Fruit fly (Drosophila melanogaster): ENCODE measurements around the gene CG9588.

Gene CG9588

DNA sequence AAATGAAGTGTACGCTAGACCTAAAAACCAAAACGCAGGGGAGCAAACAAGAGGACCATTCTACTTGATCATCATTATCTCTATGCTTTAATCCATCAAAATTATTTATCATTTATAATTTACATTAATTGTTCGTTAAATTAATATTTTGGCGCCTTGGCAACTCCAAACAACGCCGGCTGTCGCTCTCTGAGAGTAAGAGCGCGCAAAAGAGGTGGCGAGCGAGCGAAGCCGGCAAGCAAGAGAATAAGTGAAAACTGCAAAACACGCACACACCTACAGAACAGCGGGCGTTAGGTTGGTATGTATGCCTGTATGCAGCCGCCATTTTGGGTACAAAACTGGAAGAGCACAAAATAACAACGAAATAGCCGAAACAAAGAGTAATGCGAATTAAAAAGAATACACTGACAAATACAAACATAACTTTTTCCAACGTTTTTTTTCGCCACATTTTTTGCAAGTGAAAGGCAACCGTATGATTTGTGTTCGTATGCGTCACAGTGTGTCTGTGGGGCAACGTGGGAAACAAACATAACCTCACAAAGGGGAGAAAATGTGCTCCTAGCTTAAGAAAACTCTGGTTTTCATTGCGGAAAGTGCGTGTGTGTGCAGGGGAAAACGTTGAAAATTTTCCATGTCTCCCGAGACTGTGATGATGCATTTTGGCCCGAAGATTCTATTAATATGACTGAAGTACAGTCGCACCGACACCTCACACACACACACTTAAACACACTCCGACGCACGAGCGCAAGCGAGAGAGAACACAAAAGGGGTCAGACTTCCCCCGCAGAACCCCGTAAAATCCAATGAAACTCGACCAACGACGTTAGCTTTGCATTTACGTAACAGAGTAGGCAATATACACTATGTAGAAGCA is 31.5 kb downstream of the CG9588 start:
- peak; percentile 77 for TF ChIP-seq sage (GFP tag; optimal IDR thresholded peaks at IDR 0.05)
- no peak for TF ChIP-seq ey (GFP tag; optimal IDR thresholded peaks at IDR 0.05)
- no peak for TF ChIP-seq CG9705 (GFP tag; optimal IDR thresholded peaks at IDR 0.05)
- peak; percentile 40 for TF ChIP-seq br (GFP tag; optimal IDR thresholded peaks at IDR 0.05)
- no peak for TF ChIP-seq jim (GFP tag; optimal IDR thresholded peaks at IDR 0.05)
- no peak for TF ChIP-seq pan (optimal IDR thresholded peaks at IDR 0.05)
- TF ChIP-seq dmrt93B (GFP tag; optimal IDR thresholded peaks at IDR 0.05): no peak
- TF ChIP-seq Rel (GFP tag; optimal IDR thresholded peaks at IDR 0.05): peak; percentile 56
- TF ChIP-seq Rel (tag; optimal IDR thresholded peaks at IDR 0.05): peak; percentile 2
- TF ChIP-seq brk (GFP tag; optimal IDR thresholded peaks at IDR 0.05): peak; percentile 73
- peak; percentile 48 for TF ChIP-seq Sp1 (GFP tag; optimal IDR thresholded peaks at IDR 0.05)
- no peak for TF ChIP-seq Abd-B (GFP tag; optimal IDR thresholded peaks at IDR 0.05)
- no peak for TF ChIP-seq rgr (GFP tag; optimal IDR thresholded peaks at IDR 0.05)
- TF ChIP-seq Jra (GFP tag; optimal IDR thresholded peaks at IDR 0.05): peak; percentile 73
- TF ChIP-seq lola (GFP tag; optimal IDR thresholded peaks at IDR 0.05): no peak
- no peak for TF ChIP-seq usp (GFP tag; optimal IDR thresholded peaks at IDR 0.05)
- no peak for TF ChIP-seq Hr83 (GFP tag; optimal IDR thresholded peaks at IDR 0.05; ENCODE audit: poor library complexity, severe bottlenecking)
- peak; percentile 60 for TF ChIP-seq tai (GFP tag; optimal IDR thresholded peaks at IDR 0.05)
- no peak for TF ChIP-seq Hr78 (GFP tag; optimal IDR thresholded peaks at IDR 0.05)
- peak; percentile 53 for TF ChIP-seq Hnf4 (GFP tag; optimal IDR thresholded peaks at IDR 0.05)
- no peak for TF ChIP-seq GATAd (GFP tag; optimal IDR thresholded peaks at IDR 0.05)
- TF ChIP-seq Dfd (GFP tag; optimal IDR thresholded peaks at IDR 0.05): no peak
- peak; percentile 64 for TF ChIP-seq Myc (optimal IDR thresholded peaks at IDR 0.05)
- TF ChIP-seq HLH106 (tag; optimal IDR thresholded peaks at IDR 0.05): no peak
- TF ChIP-seq psq (GFP tag; optimal IDR thresholded peaks at IDR 0.05): peak; percentile 85
- no peak for TF ChIP-seq sv (GFP tag; optimal IDR thresholded peaks at IDR 0.05)
- peak; percentile 55 to 91 for TF ChIP-seq dl (GFP tag; optimal IDR thresholded peaks at IDR 0.05; ENCODE audit: insufficient read depth in 1 of 2, partially characterized antibody in 2 of 2)
- peak in 1 of 2 experiments; percentile 16 for TF ChIP-seq foxo (GFP tag; optimal IDR thresholded peaks at IDR 0.05)
- TF ChIP-seq N (GFP tag; optimal IDR thresholded peaks at IDR 0.05): peak; percentile 17
- TF ChIP-seq woc (GFP tag; optimal IDR thresholded peaks at IDR 0.05): peak; percentile 22
- no peak for TF ChIP-seq Mio (GFP tag; optimal IDR thresholded peaks at IDR 0.05)
- TF ChIP-seq Vsx2 (GFP tag; optimal IDR thresholded peaks at IDR 0.05; ENCODE audit: partially characterized antibody): no peak
- peak; percentile 93 for TF ChIP-seq Dif (GFP tag; optimal IDR thresholded peaks at IDR 0.05; ENCODE audit: partially characterized antibody)
- peak; percentile 31 for TF ChIP-seq OdsH (GFP tag; optimal IDR thresholded peaks at IDR 0.05)
- peak; percentile 33 for TF ChIP-seq fru (GFP tag; optimal IDR thresholded peaks at IDR 0.05)
- peak; percentile 25 for TF ChIP-seq dsf (GFP tag; optimal IDR thresholded peaks at IDR 0.05; ENCODE audit: borderline replicate concordance)
- TF ChIP-seq CG32264 (GFP tag; optimal IDR thresholded peaks at IDR 0.05): peak; percentile 19
- TF ChIP-seq CrebA (GFP tag; optimal IDR thresholded peaks at IDR 0.05; ENCODE audit: borderline replicate concordance): peak; percentile 87
- TF ChIP-seq h (GFP tag; optimal IDR thresholded peaks at IDR 0.05): peak; percentile 11

dm6 chr3R:13631642-13632041 is 44.8 kb downstream of the CG9588 start, which contains the start of gene CG10841:
Gene CG10841, plus strand, starts transcription at chr3R:13631942.
- no peak for TF ChIP-seq tai (GFP tag; optimal IDR thresholded peaks at IDR 0.05)
- TF ChIP-seq ey (GFP tag; optimal IDR thresholded peaks at IDR 0.05): no peak
- TF ChIP-seq dsf (GFP tag; optimal IDR thresholded peaks at IDR 0.05; ENCODE audit: borderline replicate concordance): no peak
- no peak for TF ChIP-seq dmrt93B (GFP tag; optimal IDR thresholded peaks at IDR 0.05)
- no peak for TF ChIP-seq sv (GFP tag; optimal IDR thresholded peaks at IDR 0.05)
- no peak for TF ChIP-seq CrebA (GFP tag; optimal IDR thresholded peaks at IDR 0.05; ENCODE audit: borderline replicate concordance)
- TF ChIP-seq Mio (GFP tag; optimal IDR thresholded peaks at IDR 0.05): no peak
- TF ChIP-seq pan (optimal IDR thresholded peaks at IDR 0.05): no peak
- no peak for TF ChIP-seq rgr (GFP tag; optimal IDR thresholded peaks at IDR 0.05)
- TF ChIP-seq OdsH (GFP tag; optimal IDR thresholded peaks at IDR 0.05): no peak
- TF ChIP-seq psq (GFP tag; optimal IDR thresholded peaks at IDR 0.05): no peak
- TF ChIP-seq dl (GFP tag; optimal IDR thresholded peaks at IDR 0.05; ENCODE audit: insufficient read depth in 1 of 2, partially characterized antibody in 2 of 2): no peak
- no peak for TF ChIP-seq sage (GFP tag; optimal IDR thresholded peaks at IDR 0.05)
- TF ChIP-seq brk (GFP tag; optimal IDR thresholded peaks at IDR 0.05): no peak
- no peak for TF ChIP-seq fru (GFP tag; optimal IDR thresholded peaks at IDR 0.05)
- no peak for TF ChIP-seq N (GFP tag; optimal IDR thresholded peaks at IDR 0.05)
- no peak for TF ChIP-seq Hr78 (GFP tag; optimal IDR thresholded peaks at IDR 0.05)
